ENCODE assay signal across 8 worm cellular contexts in the genomic region with DNA sequence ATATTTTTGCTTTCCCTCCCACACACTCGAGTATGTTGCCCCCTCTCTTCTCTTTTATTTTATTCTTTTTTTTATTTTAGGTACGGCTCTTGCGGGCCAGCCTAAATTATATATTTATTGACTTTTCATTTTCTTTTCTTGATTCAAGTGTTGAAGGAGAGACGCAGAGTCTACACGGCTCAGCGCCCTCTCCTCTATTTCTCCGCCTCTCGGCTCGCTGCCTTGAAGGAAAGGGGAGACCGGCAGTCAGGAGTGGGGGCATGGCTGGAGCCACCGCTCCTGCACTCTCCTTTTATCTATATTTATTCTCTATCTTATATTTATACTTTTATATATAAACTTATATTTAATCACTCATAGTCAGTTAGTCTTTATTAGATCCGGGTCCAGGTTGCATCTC.
TF ChIP-seq lines count a peak whose summit lies in the region.

No protein-coding gene starts in this region.

TF ChIP-seq in whole organism, L1 larva, 84 proteins besides CTCF, POLR2A, EP300 and RAD21 (continues in another document):
- no peak for TF ChIP-seq fkh-10 (GFP tag; optimal IDR thresholded peaks at IDR 0.05; lab: Kevin White, UChicago)
- no peak for TF ChIP-seq elt-2 (tag; optimal IDR thresholded peaks at IDR 0.05; lab: Kevin White, UChicago)
- TF ChIP-seq blmp-1 (tag; optimal IDR thresholded peaks at IDR 0.05; lab: Kevin White, UChicago), result no peak
- TF ChIP-seq vab-15 (tag; optimal IDR thresholded peaks at IDR 0.05; lab: Kevin White, UChicago), result no peak
- no peak for TF ChIP-seq nhr-90 (tag; optimal IDR thresholded peaks at IDR 0.05; lab: Kevin White, UChicago; ENCODE audit: poor library complexity)
- TF ChIP-seq mep-1 (tag; optimal IDR thresholded peaks at IDR 0.05; lab: Kevin White, UChicago), result peak; percentile 27
- no peak for TF ChIP-seq fkh-4 (tag; optimal IDR thresholded peaks at IDR 0.05; lab: Kevin White, UChicago; ENCODE audit: borderline replicate concordance)
- TF ChIP-seq ceh-8 (GFP tag; optimal IDR thresholded peaks at IDR 0.05; lab: Kevin White, UChicago), result no peak
- no peak for TF ChIP-seq egl-13 (tag; optimal IDR thresholded peaks at IDR 0.05; lab: Kevin White, UChicago)
- TF ChIP-seq snpc-4 (tag; optimal IDR thresholded peaks at IDR 0.05; lab: Kevin White, UChicago), result peak; percentile 51
- no peak for TF ChIP-seq unc-98 (GFP tag; IDR thresholded peaks at IDR 0.05; lab: Robert Waterston, UW)

TF ChIP-seq in whole organism, L2 larva, 48 proteins besides CTCF, POLR2A, EP300 and RAD21:
- TF ChIP-seq unc-55 (GFP tag; optimal IDR thresholded peaks at IDR 0.05; lab: Kevin White, UChicago), result peak; percentile 22
- TF ChIP-seq nhr-77 (tag; optimal IDR thresholded peaks at IDR 0.05; lab: Kevin White, UChicago), result no peak

TF ChIP-seq in whole organism, L3 larva, 47 proteins besides CTCF, POLR2A, EP300 and RAD21 (continues in another document):
- TF ChIP-seq aly-2 (tag; optimal IDR thresholded peaks at IDR 0.05; lab: Kevin White, UChicago) (no peak), nhr-28 (tag; optimal IDR thresholded peaks at IDR 0.05; lab: Kevin White, UChicago) (no peak), pha-4 (tag; optimal IDR thresholded peaks at IDR 0.05; lab: Kevin White, UChicago) (peak; percentile 43), tbx-2 (tag; optimal IDR thresholded peaks at IDR 0.05; lab: Kevin White, UChicago) (no peak), lsy-12 (tag; optimal IDR thresholded peaks at IDR 0.05; lab: Kevin White, UChicago) (no peak), nhr-67 (tag; optimal IDR thresholded peaks at IDR 0.05; lab: Kevin White, UChicago) (no peak), daf-12 (tag; optimal IDR thresholded peaks at IDR 0.05; lab: Kevin White, UChicago) (no peak), fkh-2 (tag; optimal IDR thresholded peaks at IDR 0.05; lab: Kevin White, UChicago) (no peak), skn-1 (tag; optimal IDR thresholded peaks at IDR 0.05; lab: Kevin White, UChicago) (no peak), elt-2 (tag; optimal IDR thresholded peaks at IDR 0.05; lab: Kevin White, UChicago) (no peak), nfya-1 (tag; optimal IDR thresholded peaks at IDR 0.05; lab: Kevin White, UChicago; ENCODE audit: insufficient read depth) (peak; percentile 40), ceh-28 (tag; optimal IDR thresholded peaks at IDR 0.05; lab: Kevin White, UChicago) (no peak), snpc-4 (tag; optimal IDR thresholded peaks at IDR 0.05; lab: Kevin White, UChicago) (peak; percentile 69)

TF ChIP-seq in whole organism, L4 larva, 104 proteins besides CTCF, POLR2A, EP300 and RAD21 (continues in another document):
- TF ChIP-seq pha-4 (GFP tag; IDR thresholded peaks at IDR 0.05; lab: Robert Waterston, UW) (peak; percentile 32; the same call in 1 of the 2 replicates), pha-4 (tag; optimal IDR thresholded peaks at IDR 0.05; lab: Kevin White, UChicago) (no peak), lsy-2 (tag; optimal IDR thresholded peaks at IDR 0.05; lab: Kevin White, UChicago) (peak in 1 of 2 experiments; percentile 14), madf-5 (GFP tag; IDR thresholded peaks at IDR 0.05; lab: Robert Waterston, UW) (no peak), nhr-42 (GFP tag; IDR thresholded peaks at IDR 0.05; lab: Robert Waterston, UW) (no peak), hlh-11 (tag; optimal IDR thresholded peaks at IDR 0.05; lab: Kevin White, UChicago) (no peak), dmd-6 (GFP tag; IDR thresholded peaks at IDR 0.05; lab: Robert Waterston, UW) (no peak), daf-16 (GFP tag; optimal IDR thresholded peaks at IDR 0.05; lab: Kevin White, UChicago) (no peak), daf-16 (tag; optimal IDR thresholded peaks at IDR 0.05; lab: Kevin White, UChicago) (peak; percentile 29), mes-2 (tag; optimal IDR thresholded peaks at IDR 0.05; lab: Kevin White, UChicago; ENCODE audit: poor library complexity, severe bottlenecking) (peak; percentile 3), nhr-48 (tag; optimal IDR thresholded peaks at IDR 0.05; lab: Kevin White, UChicago) (no peak), set-16 (GFP tag; IDR thresholded peaks at IDR 0.05; lab: Robert Waterston, UW) (peak; percentile 79)

TF ChIP-seq in whole organism, early embryonic, 17 proteins besides CTCF, POLR2A, EP300 and RAD21:
- TF ChIP-seq hmg-4 (GFP tag; optimal IDR thresholded peaks at IDR 0.05; lab: Kevin White, UChicago) (no peak), pes-1 (GFP tag; IDR thresholded peaks at IDR 0.05; lab: Robert Waterston, UW) (peak; percentile 49; the same call in 1 of the 2 replicates), tbx-37 (GFP tag; conservative IDR thresholded peaks at IDR 0.05; lab: Robert Waterston, UW) (no peak)

TF ChIP-seq in whole organism, late embryonic, 69 proteins besides CTCF, POLR2A, EP300 and RAD21:
- TF ChIP-seq unc-42 (tag; optimal IDR thresholded peaks at IDR 0.05; lab: Kevin White, UChicago) (peak; percentile 18), ceh-48 (tag; optimal IDR thresholded peaks at IDR 0.05; lab: Kevin White, UChicago) (peak; percentile 49), T23F11.4 (GFP tag; optimal IDR thresholded peaks at IDR 0.05; lab: Kevin White, UChicago) (no peak), hlh-13 (GFP tag; optimal IDR thresholded peaks at IDR 0.05; lab: Kevin White, UChicago) (no peak), unc-55 (GFP tag; optimal IDR thresholded peaks at IDR 0.05; lab: Kevin White, UChicago) (no peak), nfya-1 (tag; optimal IDR thresholded peaks at IDR 0.05; lab: Kevin White, UChicago) (peak; percentile 7)

TF ChIP-seq in whole organism, mixed stage, embryonic, 35 proteins besides CTCF, POLR2A, EP300 and RAD21:
- TF ChIP-seq pha-4 (tag; optimal IDR thresholded peaks at IDR 0.05; lab: Kevin White, UChicago) (no peak), sptf-1 (tag; optimal IDR thresholded peaks at IDR 0.05; lab: Kevin White, UChicago) (peak; percentile 10), ces-1 (GFP tag; optimal IDR thresholded peaks at IDR 0.05; lab: Kevin White, UChicago) (peak; percentile 48)

TF ChIP-seq in whole organism, young adult, 124 proteins besides CTCF, POLR2A, EP300 and RAD21:
- TF ChIP-seq ztf-28 (GFP tag; IDR thresholded peaks at IDR 0.05; lab: Robert Waterston, UW) (no peak), ceh-91 (GFP tag; IDR thresholded peaks at IDR 0.05; lab: Robert Waterston, UW) (no peak), madf-10 (tag; optimal IDR thresholded peaks at IDR 0.05; lab: Kevin White, UChicago) (no peak), snpc-3.4 (tag; optimal IDR thresholded peaks at IDR 0.05; lab: Kevin White, UChicago) (no peak), efl-1 (GFP tag; optimal IDR thresholded peaks at IDR 0.05; lab: Kevin White, UChicago) (no peak), tlf-1 (GFP tag; optimal IDR thresholded peaks at IDR 0.05; lab: Kevin White, UChicago) (no peak), mcd-1 (GFP tag; IDR thresholded peaks at IDR 0.05; lab: Robert Waterston, UW) (peak; percentile 30; the same call in 1 of the 2 replicates), akir-1 (GFP tag; optimal IDR thresholded peaks at IDR 0.05; lab: Kevin White, UChicago) (no peak), ceh-100 (GFP tag; IDR thresholded peaks at IDR 0.05; lab: Robert Waterston, UW) (no peak), tbp1 (GFP tag; optimal IDR thresholded peaks at IDR 0.05; lab: Kevin White, UChicago) (no peak), hlh-26 (GFP tag; conservative IDR thresholded peaks at IDR 0.05; lab: Robert Waterston, UW) (no peak), egrh-3 (GFP tag; IDR thresholded peaks at IDR 0.05; lab: Robert Waterston, UW) (peak; percentile 40; the same call in 1 of the 2 replicates), C17E4.6 (GFP tag; IDR thresholded peaks at IDR 0.05; lab: Robert Waterston, UW) (no peak), snpc-1.3 (tag; optimal IDR thresholded peaks at IDR 0.05; lab: Kevin White, UChicago; ENCODE audit: insufficient read depth) (no peak), zfh-2 (GFP tag; conservative IDR thresholded peaks at IDR 0.05; lab: Robert Waterston, UW) (peak; percentile 89), let-526 (GFP tag; IDR thresholded peaks at IDR 0.05; lab: Robert Waterston, UW) (no peak), hlh-12 (tag; optimal IDR thresholded peaks at IDR 0.05; lab: Kevin White, UChicago) (no peak), unc-62 (GFP tag; optimal IDR thresholded peaks at IDR 0.05; lab: Kevin White, UChicago) (no peak), pha-4 (tag; optimal IDR thresholded peaks at IDR 0.05; lab: Kevin White, UChicago) (no peak), Y95B8A.8 (GFP tag; IDR thresholded peaks at IDR 0.05; lab: Robert Waterston, UW) (no peak), hrde-1 (tag; optimal IDR thresholded peaks at IDR 0.05; lab: Kevin White, UChicago; ENCODE audit: borderline replicate concordance) (no peak), sdz-38 (tag; optimal IDR thresholded peaks at IDR 0.05; lab: Kevin White, UChicago) (no peak)
